Worm (Caenorhabditis elegans) whole organism, late embryonic: ENCODE data around the gene sqst-3.

Source experiments
- dmd-4 ChIP-seq: sonication (generic microtip); optimal IDR thresholded peaks from 2 replicates; lab custom pipeline; 2016; ENCODE audit warnings: borderline replicate concordance, missing genetic modification characterization, missing compliant biosample characterization
- fax-1 ChIP-seq: sonication (generic microtip); optimal IDR thresholded peaks from 2 replicates; lab custom pipeline; 2016; ENCODE audit warnings: missing genotype, missing genetic modification characterization, missing compliant biosample characterization
- fkh-10 ChIP-seq: fragments of 150-350 bp; optimal IDR thresholded peaks from 2 replicates; lab custom pipeline; 2014; ENCODE audit warnings: missing biosample characterization, missing genetic modification reagents, missing genetic modification characterization
- hlh-13 ChIP-seq: fragments of 200-800 bp; sonication (Bioruptor generic); optimal IDR thresholded peaks from 2 replicates; lab custom pipeline; 2018; ENCODE audit warnings: mild to moderate bottlenecking, missing genetic modification characterization, missing compliant biosample characterization
- lim-6 ChIP-seq: sonication (generic microtip); optimal IDR thresholded peaks from 2 replicates; lab custom pipeline; 2016; ENCODE audit warnings: missing genetic modification characterization, missing compliant biosample characterization
- madf-2 ChIP-seq: sonication (generic microtip); optimal IDR thresholded peaks from 2 replicates; lab custom pipeline; 2017; ENCODE audit warnings: missing genetic modification characterization, missing compliant biosample characterization
- nfya-1 ChIP-seq: sonication (generic microtip); optimal IDR thresholded peaks from 2 replicates; lab custom pipeline; 2017; ENCODE audit warnings: missing genetic modification characterization, mild to moderate bottlenecking, missing compliant biosample characterization, antibody characterized with exemption, moderate library complexity
- pha-4 ChIP-seq: fragments of 150-350 bp; optimal IDR thresholded peaks from 2 replicates; lab custom pipeline; 2018; ENCODE audit warnings: missing biosample characterization, missing genetic modification reagents, missing genetic modification characterization
- pqm-1 ChIP-seq: sonication (generic microtip); optimal IDR thresholded peaks from 2 replicates; lab custom pipeline; 2016; ENCODE audit warnings: missing genetic modification characterization, missing compliant biosample characterization
- rnt-1 ChIP-seq: sonication (generic microtip); optimal IDR thresholded peaks from 2 replicates; lab custom pipeline; 2016; ENCODE audit warnings: missing genetic modification characterization, missing compliant biosample characterization
- unc-86 ChIP-seq: sonication (generic microtip); optimal IDR thresholded peaks from 2 replicates; lab custom pipeline; 2016; ENCODE audit warnings: missing genetic modification characterization, missing compliant biosample characterization

DNA sequence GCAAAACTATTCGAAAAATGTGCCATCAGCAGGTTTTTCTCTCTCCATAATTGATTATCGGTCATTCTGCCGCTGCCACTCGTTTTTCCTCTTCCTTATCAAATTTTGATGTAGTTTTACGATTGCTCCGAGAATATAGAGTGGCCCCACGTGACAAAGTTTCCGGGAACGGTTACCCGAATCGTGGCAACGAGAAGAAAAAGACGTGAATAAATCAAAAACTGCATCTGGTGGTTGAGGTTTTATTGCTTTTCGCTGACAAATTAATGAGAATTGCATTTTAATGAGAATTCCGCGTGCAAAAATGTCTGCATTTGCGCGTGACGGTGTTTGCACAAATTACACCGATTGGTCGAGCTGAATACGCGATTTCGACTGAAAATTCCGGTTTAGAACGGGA, 25.1 kb upstream of the sqst-3 start:
- TF ChIP-seq pha-4 (tag; lab: Kevin White, UChicago) (no peak), dmd-4 (tag; lab: Kevin White, UChicago) (no peak), madf-2 (tag; lab: Kevin White, UChicago) (no peak), pqm-1 (tag; lab: Kevin White, UChicago) (no peak), rnt-1 (tag; lab: Kevin White, UChicago) (no peak), unc-86 (no peak), fkh-10 (GFP tag; lab: Kevin White, UChicago) (no peak), hlh-13 (GFP tag; lab: Kevin White, UChicago) (no peak), lim-6 (tag; lab: Kevin White, UChicago) (no peak), nfya-1 (tag; lab: Kevin White, UChicago) (no peak), fax-1 (tag; lab: Kevin White, UChicago) (no peak)
